Fruit fly (Drosophila melanogaster) whole organism, embryonic: ENCODE measurements around the gene CG31076.
A peak's percentile ranks its signal among the peaks of the same experiment; 100 is the strongest.

ENCODE experiments used
- Adf1 ChIP-seq: fragments of 200-800 bp; sonication (Bioruptor generic); IDR thresholded peaks from 2 replicates; pipeline ENCODE4 v1.3.6; 2022; ENCODE audit warnings: missing biosample characterization, missing genetic modification characterization
- Atf3 ChIP-seq: fragments of 200-800 bp; sonication (Bioruptor generic); optimal IDR thresholded peaks from 3 replicates; lab custom pipeline; 2016; ENCODE audit warnings: missing biosample characterization, missing genetic modification characterization
- Blimp-1 ChIP-seq: fragments of 200-800 bp; sonication (Bioruptor generic); optimal IDR thresholded peaks from 3 replicates; lab custom pipeline; 2018; ENCODE audit warnings: missing biosample characterization, missing genetic modification characterization, mild to moderate bottlenecking, moderate library complexity, missing genetic modification reagents
- C15 ChIP-seq: fragments of 200-800 bp; sonication (Bioruptor generic); IDR thresholded peaks from 3 replicates; pipeline ENCODE4 v1.3.6; 2022; ENCODE audit warnings: missing biosample characterization, missing genetic modification characterization
- CG10209 ChIP-seq: fragments of 200-800 bp; sonication (Bioruptor generic); optimal IDR thresholded peaks from 3 replicates; lab custom pipeline; 2017; ENCODE audit warnings: missing biosample characterization, mild to moderate bottlenecking, missing genetic modification characterization, missing genetic modification reagents
- CG10321 ChIP-seq: fragments of 200-800 bp; sonication (Bioruptor generic); IDR thresholded peaks from 2 replicates; pipeline ENCODE4 v1.3.6; 2022; ENCODE audit warnings: missing biosample characterization, missing genetic modification characterization
- CG12071 ChIP-seq: fragments of 200-800 bp; sonication (Bioruptor generic); optimal IDR thresholded peaks from 3 replicates; lab custom pipeline; 2018; ENCODE audit warnings: missing biosample characterization, mild to moderate bottlenecking, missing genetic modification characterization
- CG12219 ChIP-seq: fragments of 200-800 bp; sonication (Bioruptor generic); optimal IDR thresholded peaks from 3 replicates; lab custom pipeline; 2018; ENCODE audit warnings: missing biosample characterization, mild to moderate bottlenecking, missing genetic modification characterization
- CG12236 ChIP-seq: fragments of 200-800 bp; sonication (Bioruptor generic); optimal IDR thresholded peaks from 2 replicates; lab custom pipeline; 2016; ENCODE audit warnings: missing biosample characterization, missing genetic modification characterization
- CG12391 ChIP-seq: fragments of 200-800 bp; sonication (Bioruptor generic); optimal IDR thresholded peaks from 3 replicates; lab custom pipeline; 2018; ENCODE audit warnings: missing biosample characterization, mild to moderate bottlenecking, missing genetic modification characterization, moderate library complexity
- CG13624 ChIP-seq: fragments of 200-800 bp; sonication (Bioruptor generic); optimal IDR thresholded peaks from 2 replicates; lab custom pipeline; 2016; ENCODE audit warnings: missing biosample characterization, missing genetic modification characterization
- CG13775 ChIP-seq: fragments of 200-800 bp; sonication (Bioruptor generic); optimal IDR thresholded peaks from 3 replicates; lab custom pipeline; 2017; ENCODE audit warnings: missing biosample characterization, mild to moderate bottlenecking, missing genetic modification characterization
- CG13894 ChIP-seq: fragments of 200-800 bp; sonication (Bioruptor generic); optimal IDR thresholded peaks from 3 replicates; lab custom pipeline; 2018; ENCODE audit warnings: missing biosample characterization, mild to moderate bottlenecking, missing genetic modification characterization, moderate library complexity
- CG14441 ChIP-seq: fragments of 200-800 bp; sonication (Bioruptor generic); IDR thresholded peaks from 2 replicates; pipeline ENCODE4 v1.3.6; 2022; ENCODE audit warnings: missing biosample characterization, missing genetic modification characterization
- CG18011 ChIP-seq: fragments of 200-800 bp; sonication (Bioruptor generic); optimal IDR thresholded peaks from 2 replicates; lab custom pipeline; 2017; ENCODE audit warnings: missing biosample characterization, missing genetic modification characterization, mild to moderate bottlenecking, moderate library complexity, missing genotype
- CG18619 ChIP-seq: fragments of 200-800 bp; sonication (Bioruptor generic); optimal IDR thresholded peaks from 3 replicates; lab custom pipeline; 2017; ENCODE audit warnings: missing biosample characterization, mild to moderate bottlenecking, missing genetic modification characterization
- CG31441 ChIP-seq: fragments of 200-800 bp; sonication (Bioruptor generic); IDR thresholded peaks from 2 replicates; pipeline ENCODE4 v1.3.6; 2022; ENCODE audit warnings: missing biosample characterization, missing genetic modification characterization
- CG3995 ChIP-seq: fragments of 200-800 bp; sonication (Bioruptor generic); optimal IDR thresholded peaks from 3 replicates; lab custom pipeline; 2016; ENCODE audit warnings: missing biosample characterization, missing genetic modification characterization
- CG4328 ChIP-seq: fragments of 200-800 bp; sonication (Bioruptor generic); optimal IDR thresholded peaks from 3 replicates; lab custom pipeline; 2017; ENCODE audit warnings: missing biosample characterization, missing genetic modification reagents, missing genetic modification characterization
- CG5953 ChIP-seq: fragments of 200-800 bp; sonication (Bioruptor generic); IDR thresholded peaks from 2 replicates; pipeline ENCODE4 v1.3.6; 2022; ENCODE audit warnings: missing biosample characterization, missing genetic modification characterization
- CG6854 ChIP-seq: fragments of 200-800 bp; sonication (Bioruptor generic); optimal IDR thresholded peaks from 3 replicates; lab custom pipeline; 2017; ENCODE audit warnings: missing biosample characterization, mild to moderate bottlenecking, missing genetic modification characterization
- CG7786 ChIP-seq: fragments of 200-800 bp; sonication (Bioruptor generic); optimal IDR thresholded peaks from 2 replicates; lab custom pipeline; 2016; ENCODE audit warnings: missing biosample characterization, missing genetic modification characterization
- CG9727 ChIP-seq: fragments of 200-800 bp; sonication (Bioruptor generic); optimal IDR thresholded peaks from 3 replicates; lab custom pipeline; 2017; ENCODE audit warnings: missing biosample characterization, mild to moderate bottlenecking, missing genetic modification characterization
- CoRest ChIP-seq: fragments of 200-800 bp; sonication (Bioruptor generic); optimal IDR thresholded peaks from 3 replicates; lab custom pipeline; 2018; ENCODE audit warnings: missing biosample characterization, mild to moderate bottlenecking, missing genetic modification characterization, moderate library complexity
- D19B ChIP-seq: fragments of 200-800 bp; sonication (Bioruptor generic); optimal IDR thresholded peaks from 2 replicates; lab custom pipeline; 2017; ENCODE audit warnings: missing biosample characterization, mild to moderate bottlenecking, missing genetic modification characterization
- Dip2 ChIP-seq: fragments of 200-800 bp; sonication (Bioruptor generic); IDR thresholded peaks from 2 replicates; pipeline ENCODE4 v1.3.6; 2022; ENCODE audit warnings: missing biosample characterization, missing genetic modification characterization
- Eip74EF ChIP-seq, 2 experiments: fragments of 200-800 bp in 1 of 2; fragments of >200 bp in 1 of 2; sonication (Bioruptor generic) in 1 of 2; optimal IDR thresholded peaks; 2 replicates each; lab custom pipeline; 2017 to 2019; ENCODE audit warnings: missing biosample characterization in 2 of 2, missing genetic modification characterization in 2 of 2, mild to moderate bottlenecking in 1 of 2, moderate library complexity in 1 of 2
- HLHmδ ChIP-seq: fragments of 200-800 bp; sonication (Bioruptor generic); optimal IDR thresholded peaks from 2 replicates; lab custom pipeline; 2018; ENCODE audit warnings: missing biosample characterization, mild to moderate bottlenecking, missing genetic modification characterization, moderate library complexity
- Hand ChIP-seq: fragments of 200-800 bp; sonication (Bioruptor generic); optimal IDR thresholded peaks from 2 replicates; lab custom pipeline; 2017; ENCODE audit warnings: mild to moderate bottlenecking, missing biosample characterization, missing genetic modification reagents, missing genetic modification characterization
- Hr51 ChIP-seq, 2 experiments: fragments of 200-800 bp; sonication (Bioruptor generic); optimal IDR thresholded peaks; 2 replicates in 1 of 2; 3 replicates in 1 of 2; lab custom pipeline; 2016 to 2018; ENCODE audit warnings: missing biosample characterization in 2 of 2, missing genetic modification characterization in 2 of 2, mild to moderate bottlenecking in 1 of 2, moderate library complexity in 1 of 2
- Jarid2 ChIP-seq: fragments of 200-800 bp; sonication (Bioruptor generic); optimal IDR thresholded peaks from 3 replicates; lab custom pipeline; 2017; ENCODE audit warnings: mild to moderate bottlenecking, missing biosample characterization, missing genetic modification reagents, missing genetic modification characterization
- Max ChIP-seq: fragments of 200-800 bp; sonication (Bioruptor generic); optimal IDR thresholded peaks from 2 replicates; lab custom pipeline; 2016; ENCODE audit warnings: missing biosample characterization, mild to moderate bottlenecking, missing genetic modification characterization
- NC2β ChIP-seq: fragments of 200-800 bp; sonication (Bioruptor generic); optimal IDR thresholded peaks from 2 replicates; lab custom pipeline; 2016; ENCODE audit warnings: missing biosample characterization, missing genetic modification characterization
- Oli ChIP-seq: fragments of 200-800 bp; sonication (Bioruptor generic); optimal IDR thresholded peaks from 2 replicates; lab custom pipeline; 2018; ENCODE audit warnings: missing biosample characterization, mild to moderate bottlenecking, missing genetic modification characterization, moderate library complexity
- Six4 ChIP-seq: fragments of 200-800 bp; sonication (Bioruptor generic); optimal IDR thresholded peaks from 2 replicates; lab custom pipeline; 2016; ENCODE audit warnings: missing biosample characterization, missing genetic modification characterization
- al ChIP-seq: fragments of 200-800 bp; sonication (Bioruptor generic); IDR thresholded peaks from 2 replicates; pipeline ENCODE4 v1.3.6; 2022; ENCODE audit warnings: missing biosample characterization, missing genetic modification characterization
- amos ChIP-seq: fragments of 200-800 bp; sonication (Bioruptor generic); IDR thresholded peaks from 2 replicates; pipeline ENCODE4 v1.3.6; 2022; ENCODE audit warnings: missing biosample characterization, missing genetic modification characterization; ENCODE audit not compliant: partially characterized antibody
- ato ChIP-seq: fragments of 200-800 bp; sonication (Bioruptor generic); IDR thresholded peaks from 2 replicates; pipeline ENCODE4 v1.3.6; 2022; ENCODE audit warnings: missing biosample characterization, missing genetic modification characterization; ENCODE audit not compliant: partially characterized antibody
- chn ChIP-seq: fragments of 200-800 bp; sonication (Bioruptor generic); optimal IDR thresholded peaks from 2 replicates; lab custom pipeline; 2016; ENCODE audit warnings: missing biosample characterization, missing genetic modification characterization
- ci ChIP-seq: fragments of 200-800 bp; sonication (Bioruptor generic); IDR thresholded peaks from 3 replicates; pipeline ENCODE4 v1.3.6; 2022; ENCODE audit warnings: missing biosample characterization, missing genetic modification characterization
- eve ChIP-seq, 2 experiments: fragments of >200 bp; optimal IDR thresholded peaks; 2 replicates each; lab custom pipeline; 2017; ENCODE audit warnings: missing biosample characterization in 2 of 2, missing genetic modification characterization in 2 of 2
- ftz-f1 ChIP-seq: fragments of 200-800 bp; sonication (Bioruptor generic); optimal IDR thresholded peaks from 2 replicates; lab custom pipeline; 2016; ENCODE audit warnings: missing biosample characterization, missing genetic modification characterization
- gfzf ChIP-seq: fragments of 200-800 bp; sonication (Bioruptor generic); optimal IDR thresholded peaks from 2 replicates; lab custom pipeline; 2016; ENCODE audit warnings: missing biosample characterization, mild to moderate bottlenecking, missing genetic modification characterization, moderate library complexity
- lab ChIP-seq: fragments of 200-800 bp; sonication (Bioruptor generic); optimal IDR thresholded peaks from 3 replicates; lab custom pipeline; 2017; ENCODE audit warnings: missing biosample characterization, missing genetic modification characterization, mild to moderate bottlenecking, moderate library complexity, missing genetic modification reagents
- lilli ChIP-seq: fragments of 200-800 bp; sonication (Bioruptor generic); optimal IDR thresholded peaks from 3 replicates; lab custom pipeline; 2016; ENCODE audit warnings: missing biosample characterization, missing genetic modification characterization
- pho ChIP-seq: fragments of 200-800 bp; sonication (Bioruptor generic); optimal IDR thresholded peaks from 2 replicates; lab custom pipeline; 2016; ENCODE audit warnings: missing biosample characterization, missing genetic modification characterization
- sim ChIP-seq: fragments of 200-800 bp; sonication (Bioruptor generic); IDR thresholded peaks from 2 replicates; pipeline ENCODE4 v1.3.6; 2022; ENCODE audit warnings: missing biosample characterization, missing genetic modification characterization
- unc-4 ChIP-seq: fragments of 200-800 bp; sonication (Bioruptor generic); IDR thresholded peaks from 2 replicates; pipeline ENCODE4 v1.3.6; 2022; ENCODE audit warnings: missing biosample characterization, missing genetic modification characterization; ENCODE audit not compliant: partially characterized antibody
- vfl ChIP-seq: fragments of 200-800 bp; sonication (Bioruptor generic); optimal IDR thresholded peaks from 2 replicates; lab custom pipeline; 2016; ENCODE audit warnings: missing biosample characterization, missing genetic modification characterization

CG31076 gene

dm6 chr3R:26952200-26952856, 37.3 kb downstream of the CG31076 start (continued):
- TF ChIP-seq sim (no peak), Jarid2 (GFP tag; lab: Kevin White, UChicago) (no peak), Adf1 (GFP tag; lab: Robert Waterston, UW) (no peak), eve (GFP tag; optimal IDR thresholded peaks at IDR 0.05; lab: Kevin White, UChicago) (peak in 1 of 2 experiments; percentile 60), CG5953 (GFP tag; lab: Robert Waterston, UW) (no peak), pho (GFP tag; lab: Kevin White, UChicago) (no peak), amos (no peak), Six4 (no peak), Dip2 (no peak), lab (peak; percentile 63), CG6854 (GFP tag; lab: Kevin White, UChicago) (no peak), Max (GFP tag; lab: Kevin White, UChicago) (no peak), CG14441 (0 out of 2 replicates have a peak, but pooled peaks have one; percentile 14), CG12071 (GFP tag; lab: Kevin White, UChicago) (no peak), Eip74EF (GFP tag; optimal IDR thresholded peaks at IDR 0.05; lab: Kevin White, UChicago) (no peak), CG18011 (GFP tag; lab: Kevin White, UChicago) (no peak), CG10321 (no peak), ftz-f1 (GFP tag; lab: Kevin White, UChicago) (peak; percentile 65), unc-4 (GFP tag; lab: Robert Waterston, UW) (no peak), al (GFP tag; lab: Robert Waterston, UW) (no peak), ci (no peak), CG12391 (tag; lab: Kevin White, UChicago) (peak; percentile 23), CG12236 (GFP tag; lab: Kevin White, UChicago) (no peak), Hand (GFP tag; lab: Kevin White, UChicago) (no peak), Atf3 (GFP tag; lab: Kevin White, UChicago) (no peak), CG18619 (no peak), Oli (tag; lab: Kevin White, UChicago) (no peak), Blimp-1 (GFP tag; lab: Kevin White, UChicago) (no peak), HLHmδ (GFP tag; lab: Kevin White, UChicago) (no peak), CG3995 (GFP tag; lab: Kevin White, UChicago) (peak; percentile 7), CG12219 (GFP tag; lab: Kevin White, UChicago) (no peak), CG13894 (peak; percentile 10), CG13775 (GFP tag; lab: Kevin White, UChicago) (no peak), CoRest (tag; lab: Kevin White, UChicago) (peak; percentile 21), lilli (GFP tag; lab: Kevin White, UChicago) (peak; percentile 61), CG7786 (GFP tag; lab: Kevin White, UChicago) (no peak), chn (GFP tag; lab: Kevin White, UChicago) (peak; percentile 24), gfzf (GFP tag; lab: Kevin White, UChicago) (no peak), CG13624 (GFP tag; lab: Kevin White, UChicago) (peak; percentile 30), C15 (GFP tag; lab: Robert Waterston, UW) (no peak), D19B (peak; percentile 92), NC2β (no peak), ato (GFP tag; lab: Robert Waterston, UW) (no peak), CG31441 (GFP tag; lab: Robert Waterston, UW) (no peak), CG10209 (GFP tag; lab: Kevin White, UChicago) (no peak), CG9727 (GFP tag; lab: Kevin White, UChicago) (no peak), Hr51 (GFP tag; optimal IDR thresholded peaks at IDR 0.05; lab: Kevin White, UChicago) (no peak), vfl (GFP tag; lab: Kevin White, UChicago) (no peak), CG4328 (GFP tag; lab: Kevin White, UChicago) (no peak)
